Fruit fly (Drosophila melanogaster) whole organism, pupa: ENCODE data around the gene CG7715.

Source experiments
- CG10348 ChIP-seq: fragments of 200-800 bp; sonication (Bioruptor generic); IDR thresholded peaks from 2 replicates; pipeline ENCODE4 v1.3.6; 2022; ENCODE audit warnings: missing biosample characterization, missing genetic modification characterization
- CG4496 ChIP-seq: fragments of 200-800 bp; sonication (Bioruptor generic); IDR thresholded peaks from 3 replicates; pipeline ENCODE4 v1.3.6; 2022; ENCODE audit warnings: missing biosample characterization, missing genetic modification characterization
- CG8159 ChIP-seq: fragments of 200-800 bp; sonication (Bioruptor generic); optimal IDR thresholded peaks from 3 replicates; lab custom pipeline; 2018; ENCODE audit warnings: missing biosample characterization, mild to moderate bottlenecking, missing genetic modification characterization, moderate library complexity
- Ets98B ChIP-seq: fragments of 200-800 bp; sonication (Bioruptor generic); IDR thresholded peaks from 2 replicates; pipeline ENCODE4 v1.3.6; 2022; ENCODE audit warnings: missing biosample characterization, missing genetic modification characterization
- fd96Ca ChIP-seq: fragments of 200-800 bp; sonication (Bioruptor generic); IDR thresholded peaks from 3 replicates; pipeline ENCODE4 v1.3.6; 2022; ENCODE audit warnings: missing biosample characterization, missing genetic modification characterization

DNA sequence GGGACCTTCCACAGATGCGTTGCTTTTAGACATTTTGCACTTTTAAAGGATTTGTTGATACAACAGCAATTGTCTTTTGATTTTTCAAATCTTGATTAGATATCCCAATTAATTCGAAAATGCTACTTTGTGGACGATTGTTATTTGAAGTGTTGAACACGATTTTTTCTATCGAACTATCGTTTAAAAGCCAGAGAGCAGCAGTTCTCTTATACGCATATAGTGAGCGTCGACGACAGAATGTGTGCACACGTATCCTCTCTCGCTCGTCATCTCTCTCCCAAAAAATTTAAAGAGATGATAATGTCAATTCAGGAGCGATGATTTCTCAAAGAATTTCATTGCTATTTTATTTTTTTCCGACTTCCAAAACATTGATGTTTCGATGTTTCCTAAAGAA is 5.8 kb downstream of the CG7715 start, which contains the start of gene CG34283:
- TF ChIP-seq Ets98B (GFP tag; lab: Robert Waterston, UW) (no peak), CG4496 (GFP tag; lab: Robert Waterston, UW) (no peak), CG10348 (no peak), CG8159 (tag; lab: Kevin White, UChicago) (no peak), fd96Ca (no peak)
